Worm (Caenorhabditis elegans) whole organism, L1 larva: ENCODE data around the gene puf-5.

Experiments used
- ceh-82 ChIP-seq, 3 experiments: fragments of 150-350 bp in 1 of 3; sonication (generic microtip) in 2 of 3; optimal IDR thresholded peaks; 2 replicates each; lab custom pipeline; 2014 to 2017; ENCODE audit warnings: missing biosample characterization in 3 of 3, missing genetic modification characterization in 3 of 3
- egl-27 ChIP-seq, 2 experiments: fragments of 150-350 bp in 1 of 2; sonication (generic microtip); optimal IDR thresholded peaks; 3 replicates each; lab custom pipeline; 2017 to 2018; ENCODE audit warnings: missing biosample characterization in 2 of 2, missing genetic modification characterization in 2 of 2, missing genetic modification reagents in 2 of 2
- jun-1 ChIP-seq: fragments of 150-350 bp; optimal IDR thresholded peaks from 2 replicates; lab custom pipeline; 2014; ENCODE audit warnings: missing biosample characterization, missing genetic modification reagents, missing genetic modification characterization
- lin-35 ChIP-seq, 2 experiments: fragments of 150-350 bp; optimal IDR thresholded peaks; 2 replicates each; lab custom pipeline; 2014; ENCODE audit warnings: missing biosample characterization in 2 of 2, missing genetic modification characterization in 2 of 2, missing genetic modification reagents in 2 of 2
- mep-1 ChIP-seq: fragments of 150-350 bp; optimal IDR thresholded peaks from 2 replicates; lab custom pipeline; 2014; ENCODE audit warnings: missing biosample characterization, missing genetic modification characterization
- nhr-11 ChIP-seq: fragments of 150-350 bp; optimal IDR thresholded peaks from 2 replicates; lab custom pipeline; 2014; ENCODE audit warnings: missing biosample characterization, missing genetic modification characterization
- nhr-12 ChIP-seq: sonication (generic microtip); optimal IDR thresholded peaks from 2 replicates; lab custom pipeline; 2017; ENCODE audit warnings: missing biosample characterization, missing genetic modification characterization
- nhr-20 ChIP-seq: sonication (generic microtip); optimal IDR thresholded peaks from 2 replicates; lab custom pipeline; 2016; ENCODE audit warnings: mild to moderate bottlenecking, missing genetic modification characterization, missing compliant biosample characterization
- nhr-237 ChIP-seq: fragments of 150-350 bp; optimal IDR thresholded peaks from 2 replicates; lab custom pipeline; 2014; ENCODE audit warnings: missing biosample characterization, missing genetic modification characterization
- nhr-77 ChIP-seq: fragments of 150-350 bp; optimal IDR thresholded peaks from 2 replicates; lab custom pipeline; 2014; ENCODE audit warnings: missing biosample characterization, missing genetic modification characterization
- pag-3 ChIP-seq: sonication (generic microtip); optimal IDR thresholded peaks from 2 replicates; lab custom pipeline; 2017; ENCODE audit warnings: missing genetic modification characterization, mild to moderate bottlenecking, missing compliant biosample characterization, antibody characterized with exemption, borderline replicate concordance; ENCODE audit not compliant: insufficient read depth
- sox-4 ChIP-seq: sonication (generic microtip); optimal IDR thresholded peaks from 2 replicates; lab custom pipeline; 2016; ENCODE audit warnings: missing genetic modification characterization, missing compliant biosample characterization
- unc-130 ChIP-seq: fragments of 150-350 bp; optimal IDR thresholded peaks from 2 replicates; lab custom pipeline; 2017; ENCODE audit warnings: missing biosample characterization, missing genetic modification characterization, inconsistent platforms
- vab-15 ChIP-seq: sonication (generic microtip); optimal IDR thresholded peaks from 2 replicates; lab custom pipeline; 2017; ENCODE audit warnings: missing genotype, mild to moderate bottlenecking, missing genetic modification characterization, missing compliant biosample characterization

ce11 chrII:8566806-8567266 lies 8.5 kb upstream of the puf-5 start, which contains the start of gene F54C9.3:
- TF ChIP-seq nhr-11 (no peak), sox-4 (no peak), mep-1 (tag; lab: Kevin White, UChicago) (no peak), egl-27 (tag; optimal IDR thresholded peaks at IDR 0.05; lab: Kevin White, UChicago) (no peak), nhr-77 (no peak), lin-35 (GFP tag; optimal IDR thresholded peaks at IDR 0.05; lab: Kevin White, UChicago) (peak in 1 of 2 experiments; percentile 54), ceh-82 (tag; optimal IDR thresholded peaks at IDR 0.05; lab: Kevin White, UChicago) (no peak), unc-130 (tag; lab: Kevin White, UChicago) (no peak), jun-1 (tag; lab: Kevin White, UChicago) (peak; percentile 30), nhr-20 (no peak), nhr-237 (no peak), pag-3 (tag; lab: Kevin White, UChicago) (no peak), nhr-12 (tag; lab: Kevin White, UChicago) (no peak), vab-15 (tag; lab: Kevin White, UChicago) (no peak)
